Worm (Caenorhabditis elegans) whole organism, L2 larva: Measurements from ENCODE around the gene fbxa-14.

Source experiments
- C34F6.9 ChIP-seq: fragments of 150-350 bp; optimal IDR thresholded peaks from 2 replicates; lab custom pipeline; 2014; ENCODE audit warnings: missing biosample characterization, missing genetic modification characterization
- F13H6.1 ChIP-seq: sonication (generic microtip); optimal IDR thresholded peaks from 2 replicates; lab custom pipeline; 2016; ENCODE audit warnings: missing genetic modification characterization, missing compliant biosample characterization
- R02D3.7 ChIP-seq: fragments of 150-350 bp; optimal IDR thresholded peaks from 2 replicates; lab custom pipeline; 2014; ENCODE audit warnings: missing biosample characterization, missing genetic modification characterization
- Y55F3AM.14 ChIP-seq: fragments of 200-800 bp; sonication (Bioruptor generic); optimal IDR thresholded peaks from 2 replicates; lab custom pipeline; 2018; ENCODE audit warnings: mild to moderate bottlenecking, missing genetic modification characterization, missing compliant biosample characterization
- ZK546.5 ChIP-seq: sonication (generic microtip); optimal IDR thresholded peaks from 2 replicates; lab custom pipeline; 2017; ENCODE audit warnings: missing biosample characterization, missing genetic modification characterization
- alr-1 ChIP-seq: fragments of 150-350 bp; optimal IDR thresholded peaks from 2 replicates; lab custom pipeline; 2014; ENCODE audit warnings: missing biosample characterization, missing genetic modification characterization
- aly-2 ChIP-seq: fragments of 150-350 bp; optimal IDR thresholded peaks from 2 replicates; lab custom pipeline; 2014; ENCODE audit warnings: missing biosample characterization, missing genetic modification characterization
- ama-1 ChIP-seq: fragments of 150-350 bp; optimal IDR thresholded peaks from 2 replicates; lab custom pipeline; 2018; ENCODE audit warnings: inconsistent platforms
- blmp-1 ChIP-seq: sonication (generic microtip); optimal IDR thresholded peaks from 2 replicates; lab custom pipeline; 2017; ENCODE audit warnings: missing genetic modification characterization, mild to moderate bottlenecking, missing compliant biosample characterization, antibody characterized with exemption, moderate library complexity; ENCODE audit not compliant: insufficient read depth
- ceh-16 ChIP-seq: fragments of 150-350 bp; optimal IDR thresholded peaks from 2 replicates; lab custom pipeline; 2014; ENCODE audit warnings: missing biosample characterization, missing genetic modification characterization
- ceh-82 ChIP-seq: fragments of 150-350 bp; optimal IDR thresholded peaks from 2 replicates; lab custom pipeline; 2014; ENCODE audit warnings: missing biosample characterization, missing genetic modification characterization
- crh-2 ChIP-seq: sonication (generic microtip); optimal IDR thresholded peaks from 2 replicates; lab custom pipeline; 2017; ENCODE audit warnings: missing biosample characterization, missing genetic modification characterization
- dmd-4 ChIP-seq: sonication (generic microtip); optimal IDR thresholded peaks from 2 replicates; lab custom pipeline; 2017; ENCODE audit warnings: missing biosample characterization, missing genetic modification characterization
- elt-3 ChIP-seq: sonication (generic microtip); optimal IDR thresholded peaks from 2 replicates; lab custom pipeline; 2017; ENCODE audit warnings: missing biosample characterization, missing genetic modification characterization
- fos-1 ChIP-seq: fragments of 150-350 bp; optimal IDR thresholded peaks from 2 replicates; lab custom pipeline; 2014; ENCODE audit warnings: missing biosample characterization, missing genetic modification characterization
- lin-11 ChIP-seq: fragments of 150-350 bp; sonication (generic microtip); optimal IDR thresholded peaks from 2 replicates; lab custom pipeline; 2014; ENCODE audit warnings: missing biosample characterization, missing genetic modification characterization, inconsistent platforms, mixed read lengths
- lin-39 ChIP-seq: fragments of 150-350 bp; optimal IDR thresholded peaks from 2 replicates; lab custom pipeline; 2014; ENCODE audit warnings: missing biosample characterization, missing genetic modification reagents, missing genetic modification characterization
- lsy-2 ChIP-seq, 2 experiments: fragments of 150-350 bp in 1 of 2; sonication (generic microtip) in 1 of 2; optimal IDR thresholded peaks; 2 replicates each; lab custom pipeline; 2014 to 2017; ENCODE audit warnings: missing biosample characterization in 2 of 2, missing genetic modification characterization in 2 of 2
- mab-5 ChIP-seq: fragments of 150-350 bp; optimal IDR thresholded peaks from 2 replicates; lab custom pipeline; 2014; ENCODE audit warnings: missing biosample characterization, missing genetic modification characterization
- mbf-1 ChIP-seq: sonication (generic microtip); optimal IDR thresholded peaks from 2 replicates; lab custom pipeline; 2017; ENCODE audit warnings: missing biosample characterization, missing genetic modification characterization
- mdl-1 ChIP-seq, 2 experiments: fragments of 150-350 bp in 1 of 2; sonication (generic microtip) in 1 of 2; optimal IDR thresholded peaks; 2 replicates each; lab custom pipeline; 2017; ENCODE audit warnings: missing biosample characterization in 2 of 2, missing genetic modification characterization in 2 of 2
- nhr-12 ChIP-seq: fragments of 150-350 bp; optimal IDR thresholded peaks from 2 replicates; lab custom pipeline; 2014; ENCODE audit warnings: missing biosample characterization, missing genetic modification characterization
- nhr-129 ChIP-seq: fragments of 150-350 bp; optimal IDR thresholded peaks from 2 replicates; lab custom pipeline; 2014; ENCODE audit warnings: missing biosample characterization, missing genetic modification characterization
- nhr-21 ChIP-seq: fragments of 150-350 bp; optimal IDR thresholded peaks from 2 replicates; lab custom pipeline; 2014; ENCODE audit warnings: missing biosample characterization, missing genetic modification characterization
- nhr-23 ChIP-seq: fragments of 150-350 bp; optimal IDR thresholded peaks from 2 replicates; lab custom pipeline; 2014; ENCODE audit warnings: missing biosample characterization, missing genetic modification reagents, missing genetic modification characterization
- nhr-25 ChIP-seq: fragments of 150-350 bp; sonication (generic microtip); optimal IDR thresholded peaks from 3 replicates; lab custom pipeline; 2014; ENCODE audit warnings: missing biosample characterization, missing genetic modification characterization
- nhr-6 ChIP-seq: fragments of 150-350 bp; optimal IDR thresholded peaks from 2 replicates; lab custom pipeline; 2014; ENCODE audit warnings: missing biosample characterization, missing genetic modification characterization
- nhr-77 ChIP-seq: fragments of 150-350 bp; optimal IDR thresholded peaks from 2 replicates; lab custom pipeline; 2014; ENCODE audit warnings: missing biosample characterization, missing genetic modification characterization
- peb-1 ChIP-seq: fragments of 150-350 bp; optimal IDR thresholded peaks from 2 replicates; lab custom pipeline; 2014; ENCODE audit warnings: missing biosample characterization, missing genetic modification characterization
- sem-4 ChIP-seq: fragments of 150-350 bp; optimal IDR thresholded peaks from 2 replicates; lab custom pipeline; 2014; ENCODE audit warnings: missing biosample characterization, missing genetic modification reagents, missing genetic modification characterization
- skn-1 ChIP-seq: sonication (generic microtip); optimal IDR thresholded peaks from 2 replicates; lab custom pipeline; 2017; ENCODE audit warnings: missing biosample characterization, missing genetic modification characterization
- snpc-4 ChIP-seq: fragments of 150-350 bp; optimal IDR thresholded peaks from 2 replicates; lab custom pipeline; 2014; ENCODE audit warnings: missing biosample characterization, missing genetic modification characterization
- unc-39 ChIP-seq: fragments of 150-350 bp; optimal IDR thresholded peaks from 2 replicates; lab custom pipeline; 2014; ENCODE audit warnings: missing biosample characterization, missing genetic modification characterization
- unc-55 ChIP-seq: fragments of 150-350 bp; sonication (generic microtip); optimal IDR thresholded peaks from 3 replicates; lab custom pipeline; 2014; ENCODE audit warnings: missing biosample characterization, missing genetic modification reagents, missing genetic modification characterization
- unc-62 ChIP-seq: fragments of 150-350 bp; optimal IDR thresholded peaks from 2 replicates; lab custom pipeline; 2014; ENCODE audit warnings: missing biosample characterization, missing genetic modification reagents, missing genetic modification characterization
- zag-1 ChIP-seq: fragments of 150-350 bp; optimal IDR thresholded peaks from 2 replicates; lab custom pipeline; 2014; ENCODE audit warnings: missing biosample characterization, missing genetic modification characterization
- ztf-11 ChIP-seq: sonication (generic microtip); optimal IDR thresholded peaks from 2 replicates; lab custom pipeline; 2017; ENCODE audit warnings: missing biosample characterization, missing genetic modification characterization
- ztf-4 ChIP-seq: fragments of 150-350 bp; optimal IDR thresholded peaks from 2 replicates; lab custom pipeline; 2014; ENCODE audit warnings: missing biosample characterization, missing genetic modification characterization

Gene fbxa-14

ce11 chrIII:1297604-1298003, 26.8 kb downstream of the fbxa-14 start, which contains the start of gene fbxa-28:
Gene fbxa-28 (plus strand): TSS chrIII:1297904.
- TF ChIP-seq C34F6.9 (tag; lab: Kevin White, UChicago) (no peak), nhr-129 (no peak), sem-4 (no peak)

ce11 chrIII:1295149-1295716, 29.2 kb downstream of the fbxa-14 start, which contains the start of gene fbxa-35:
Gene fbxa-35 (plus strand): TSS chrIII:1295666.
- no peak for TF ChIP-seq ztf-11 (tag; lab: Kevin White, UChicago)
- TF ChIP-seq nhr-23 (tag; lab: Kevin White, UChicago) = no peak
- no peak for TF ChIP-seq ZK546.5 (tag; lab: Kevin White, UChicago)
- no peak for TF ChIP-seq elt-3 (tag; lab: Kevin White, UChicago)
- TF ChIP-seq fos-1 (tag; lab: Kevin White, UChicago) = peak; percentile 87
- no peak for TF ChIP-seq zag-1 (tag; lab: Kevin White, UChicago)
- TF ChIP-seq nhr-12 (tag; lab: Kevin White, UChicago) = no peak

ce11 chrIII:1293135-1293534, 31.3 kb downstream of the fbxa-14 start, which contains the start of gene fbxa-36:
Gene fbxa-36 (minus strand): TSS chrIII:1293235.
- no peak for TF ChIP-seq nhr-77 (tag; lab: Kevin White, UChicago)
- TF ChIP-seq lin-39 = no peak
- TF ChIP-seq aly-2 (tag; lab: Kevin White, UChicago) = no peak
- TF ChIP-seq unc-39 = no peak
- no peak for TF ChIP-seq R02D3.7 (tag; lab: Kevin White, UChicago)
- TF ChIP-seq nhr-21 (tag; lab: Kevin White, UChicago) = no peak
- no peak for TF ChIP-seq alr-1 (tag; lab: Kevin White, UChicago)
- TF ChIP-seq blmp-1 = no peak
- TF ChIP-seq nhr-23 (tag; lab: Kevin White, UChicago) = no peak
- TF ChIP-seq nhr-129 = no peak
- no peak for TF ChIP-seq nhr-6
- TF ChIP-seq dmd-4 (tag; lab: Kevin White, UChicago) = no peak
- no peak for TF ChIP-seq unc-62 (GFP tag; lab: Kevin White, UChicago)
- no peak for TF ChIP-seq lin-11 (tag; lab: Kevin White, UChicago)
- no peak for TF ChIP-seq mab-5 (tag; lab: Kevin White, UChicago)

DNA sequence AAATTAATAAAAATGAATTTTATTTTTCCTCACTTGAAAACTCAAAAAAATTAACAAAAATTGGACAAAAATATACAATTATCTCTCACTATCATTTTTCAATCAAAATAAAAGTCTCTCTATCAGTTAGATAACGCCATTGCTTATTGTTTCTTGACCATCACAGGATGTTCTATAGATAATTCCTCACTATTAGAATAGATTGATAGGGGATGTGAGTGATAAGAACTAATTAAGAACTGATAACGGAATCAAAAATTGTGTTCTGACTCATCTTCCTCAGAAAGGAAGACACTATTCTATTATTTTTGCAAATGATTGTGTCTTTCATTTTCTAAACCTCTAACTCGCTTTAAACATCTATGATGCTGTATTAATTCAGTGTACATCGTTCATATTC, 35.3 kb downstream of the fbxa-14 start:
- no peak for TF ChIP-seq ceh-16
- peak; percentile 70 for TF ChIP-seq fos-1 (tag; lab: Kevin White, UChicago)

DNA sequence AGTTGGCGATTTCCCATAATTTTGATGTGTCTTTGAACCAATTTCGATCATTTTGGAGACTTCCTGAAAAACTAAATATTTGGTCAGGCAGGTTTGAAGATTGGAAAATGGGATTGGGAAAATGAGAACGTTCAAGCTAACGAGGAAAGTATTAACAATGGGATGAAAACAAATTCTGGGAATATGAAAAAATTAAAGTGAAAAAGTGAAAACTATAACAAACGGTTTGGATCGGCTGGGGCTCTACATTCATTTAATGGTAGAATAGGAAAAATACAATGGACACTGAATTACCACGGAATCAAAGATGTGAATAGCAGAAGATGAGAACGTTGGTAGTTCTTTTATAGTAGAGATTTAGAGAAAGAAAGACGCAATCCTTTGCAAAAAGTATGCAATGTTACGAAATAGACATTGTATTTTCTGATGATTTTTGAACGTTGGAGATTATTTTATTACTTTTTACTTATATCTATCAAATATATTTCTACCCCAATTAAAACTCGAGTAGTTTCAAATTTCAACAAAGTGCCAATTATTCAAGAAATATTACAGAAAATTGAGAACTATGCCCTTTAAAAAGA, 35.8 kb downstream of the fbxa-14 start, which contains the start of gene fbxa-50:
fbxa-50 (minus strand) TSS at position 51 of the 584 bp plus-strand sequence.
- no peak for TF ChIP-seq ztf-4
- TF ChIP-seq nhr-129 = peak; percentile 64
- no peak for TF ChIP-seq R02D3.7 (tag; lab: Kevin White, UChicago)
- TF ChIP-seq unc-62 (GFP tag; lab: Kevin White, UChicago) = no peak
- TF ChIP-seq C34F6.9 (tag; lab: Kevin White, UChicago) = no peak
- TF ChIP-seq F13H6.1 = no peak

DNA sequence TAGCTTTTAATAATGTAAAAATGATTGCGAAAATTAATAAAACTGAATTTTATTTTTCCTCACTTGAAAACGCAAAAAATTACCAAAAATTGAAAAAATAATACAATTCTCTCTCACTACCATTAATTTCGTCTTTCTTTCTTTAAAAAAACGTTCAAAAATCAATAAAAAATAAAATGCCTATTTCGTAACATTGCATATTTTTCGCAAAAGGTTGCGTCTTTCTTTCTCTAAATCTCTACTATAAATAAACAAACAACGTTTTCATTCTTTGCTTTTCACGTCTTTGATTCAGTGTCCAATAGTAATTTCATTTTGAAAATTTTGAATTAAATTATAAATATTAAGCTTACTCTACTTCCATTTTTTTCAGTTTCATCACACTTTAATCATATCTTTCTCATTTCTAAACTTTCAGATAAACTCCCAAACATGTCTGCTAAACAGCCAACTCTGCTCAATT, 39.8 kb downstream of the fbxa-14 start, which contains the start of gene fbxa-37:
fbxa-37 (plus strand) TSS at position 413 of the 463 bp plus-strand sequence.
- peak; percentile 98 for TF ChIP-seq nhr-129
- peak; percentile 82 for TF ChIP-seq unc-55 (GFP tag; lab: Kevin White, UChicago)
- TF ChIP-seq C34F6.9 (tag; lab: Kevin White, UChicago) = peak; percentile 67
- no peak for TF ChIP-seq lin-39
- TF ChIP-seq fos-1 (tag; lab: Kevin White, UChicago) = peak; percentile 20
- TF ChIP-seq nhr-6 = no peak
- TF ChIP-seq nhr-21 (tag; lab: Kevin White, UChicago) = no peak
- TF ChIP-seq crh-2 (tag; lab: Kevin White, UChicago) = peak; percentile 26

DNA sequence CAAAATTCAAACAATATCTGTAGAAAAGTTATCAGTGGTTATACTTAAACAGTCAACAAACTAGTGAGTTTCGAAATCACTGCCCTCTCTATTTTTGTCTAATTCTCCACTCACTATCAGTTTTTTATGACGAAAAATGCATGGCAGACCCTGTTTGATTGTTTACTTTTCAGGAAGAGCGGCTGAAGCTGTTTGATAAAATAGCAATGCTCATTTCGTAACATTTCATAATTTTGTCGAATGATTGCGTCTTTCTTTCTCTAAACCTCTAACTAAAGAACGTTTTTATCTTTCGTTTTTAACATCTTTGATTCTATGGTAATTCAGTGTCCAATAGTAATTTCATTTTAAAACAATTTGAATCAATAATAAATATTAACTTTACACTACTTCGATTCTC, 45.2 kb downstream of the fbxa-14 start:
- no peak for TF ChIP-seq C34F6.9 (tag; lab: Kevin White, UChicago)
- TF ChIP-seq mdl-1 (tag; optimal IDR thresholded peaks at IDR 0.05; lab: Kevin White, UChicago) = no peak
- no peak for TF ChIP-seq nhr-23 (tag; lab: Kevin White, UChicago)
- TF ChIP-seq ztf-4 = no peak
- TF ChIP-seq nhr-129 = peak; percentile 95
- TF ChIP-seq unc-39 = no peak
- TF ChIP-seq mbf-1 (tag; lab: Kevin White, UChicago) = no peak
- no peak for TF ChIP-seq unc-55 (GFP tag; lab: Kevin White, UChicago)
- TF ChIP-seq Y55F3AM.14 (GFP tag; lab: Kevin White, UChicago) = no peak
- TF ChIP-seq ZK546.5 (tag; lab: Kevin White, UChicago) = no peak
- no peak for TF ChIP-seq nhr-12 (tag; lab: Kevin White, UChicago)
- TF ChIP-seq R02D3.7 (tag; lab: Kevin White, UChicago) = no peak
- no peak for TF ChIP-seq nhr-77 (tag; lab: Kevin White, UChicago)
- no peak for TF ChIP-seq peb-1 (tag; lab: Kevin White, UChicago)
- peak; percentile 82 for TF ChIP-seq skn-1 (tag; lab: Kevin White, UChicago)
- TF ChIP-seq ama-1 (lab: Kevin White, UChicago) = no peak
- TF ChIP-seq lsy-2 (tag; optimal IDR thresholded peaks at IDR 0.05; lab: Kevin White, UChicago) = peak in 1 of 2 experiments; percentile 18
- TF ChIP-seq blmp-1 = no peak
- TF ChIP-seq nhr-25 (tag; lab: Kevin White, UChicago) = no peak
- TF ChIP-seq snpc-4 (tag; lab: Kevin White, UChicago) = no peak
- no peak for TF ChIP-seq ceh-82 (tag; lab: Kevin White, UChicago)
- peak; percentile 70 for TF ChIP-seq F13H6.1
